Worm (Caenorhabditis elegans) whole organism, early embryonic: ENCODE results near the gene srh-303.

ENCODE experiments used
- B0310.2 ChIP-seq: sonication (generic microtip); optimal IDR thresholded peaks from 2 replicates; lab custom pipeline; 2016; ENCODE audit warnings: mild to moderate bottlenecking, missing genetic modification characterization, missing compliant biosample characterization
- F13C5.2 ChIP-seq: sonication (generic microtip); optimal IDR thresholded peaks from 2 replicates; lab custom pipeline; 2017; ENCODE audit warnings: mild to moderate bottlenecking, missing genetic modification characterization, inconsistent platforms, missing compliant biosample characterization
- aly-1 ChIP-seq: sonication (generic microtip); optimal IDR thresholded peaks from 2 replicates; lab custom pipeline; 2016; ENCODE audit warnings: missing genetic modification characterization, missing compliant biosample characterization
- ama-1 ChIP-seq: fragments of 150-350 bp; optimal IDR thresholded peaks from 2 replicates; lab custom pipeline; 2014
- ceh-13 ChIP-seq: fragments of 200-800 bp; sonication (Bioruptor generic); optimal IDR thresholded peaks from 2 replicates; lab custom pipeline; 2018; ENCODE audit warnings: mild to moderate bottlenecking, missing genetic modification characterization, missing compliant biosample characterization
- ceh-36 ChIP-seq: sonication (generic microtip); optimal IDR thresholded peaks from 2 replicates; lab custom pipeline; 2016; ENCODE audit warnings: missing genetic modification characterization, inconsistent platforms, missing compliant biosample characterization
- ets-7 ChIP-seq: sonication (generic microtip); optimal IDR thresholded peaks from 2 replicates; lab custom pipeline; 2016; ENCODE audit warnings: missing genotype, missing genetic modification characterization, missing compliant biosample characterization
- flt-1 ChIP-seq: fragments of 200-800 bp; sonication (Bioruptor generic); IDR thresholded peaks from 2 replicates; pipeline ENCODE4 v1.3.6; 2022; ENCODE audit warnings: missing genetic modification characterization, missing compliant biosample characterization
- hmg-4 ChIP-seq: fragments of 200-800 bp; sonication (Bioruptor generic); optimal IDR thresholded peaks from 2 replicates; lab custom pipeline; 2018; ENCODE audit warnings: mild to moderate bottlenecking, missing genetic modification characterization, missing compliant biosample characterization
- hnd-1 ChIP-seq: sonication (generic microtip); optimal IDR thresholded peaks from 2 replicates; lab custom pipeline; 2016; ENCODE audit warnings: missing genetic modification characterization, missing compliant biosample characterization
- sea-1 ChIP-seq: fragments of 200-800 bp; sonication (Bioruptor generic); conservative IDR thresholded peaks from 2 replicates; pipeline ENCODE4 v1.3.6; 2022; ENCODE audit warnings: missing genetic modification characterization, missing compliant biosample characterization
- tbx-11 ChIP-seq: fragments of 200-800 bp; sonication (Bioruptor generic); IDR thresholded peaks from 2 replicates; pipeline ENCODE4 v1.3.6; 2022; ENCODE audit warnings: missing genetic modification characterization, missing compliant biosample characterization
- tbx-37 ChIP-seq: fragments of 200-800 bp; sonication (Bioruptor generic); conservative IDR thresholded peaks from 2 replicates; pipeline ENCODE4 v1.3.6; 2022; ENCODE audit warnings: missing genetic modification reagents, missing genetic modification characterization, missing compliant biosample characterization
- tra-4 ChIP-seq: sonication (generic microtip); optimal IDR thresholded peaks from 2 replicates; lab custom pipeline; 2017; ENCODE audit warnings: missing genetic modification characterization, missing compliant biosample characterization

srh-303 gene

DNA sequence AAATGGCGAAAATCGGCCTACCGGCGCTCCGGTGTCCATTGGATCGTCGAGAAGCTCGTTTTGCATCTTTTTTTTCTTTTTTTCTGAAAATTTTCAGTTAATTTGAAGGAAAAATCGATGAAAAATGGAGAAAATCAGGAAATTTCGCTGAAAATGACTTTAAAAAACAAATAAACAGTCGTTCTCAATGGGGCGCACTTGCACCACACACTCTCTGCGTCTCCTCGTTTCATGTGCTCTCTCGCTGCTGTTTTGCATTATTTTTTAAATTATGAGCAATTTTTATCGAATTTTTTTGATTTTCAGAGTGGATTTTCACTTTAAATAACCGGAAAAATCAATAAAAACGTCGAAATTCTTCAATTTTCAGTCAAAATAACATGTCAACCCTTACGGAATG, 39.1 kb downstream of the srh-303 start, which contains the start of gene csn-1:
TSS of gene csn-1 (minus strand) at position 83 of the 400 bp plus-strand sequence.
- no peak for TF ChIP-seq hnd-1 (tag; lab: Kevin White, UChicago)
- no peak for TF ChIP-seq F13C5.2
- no peak for TF ChIP-seq tra-4 (tag; lab: Kevin White, UChicago)
- no peak for TF ChIP-seq aly-1
- no peak for TF ChIP-seq flt-1 (GFP tag; lab: Robert Waterston, UW)
- TF ChIP-seq hmg-4 (GFP tag; lab: Kevin White, UChicago) = no peak
- TF ChIP-seq ama-1 (lab: Kevin White, UChicago) = no peak
- no peak for TF ChIP-seq B0310.2
- TF ChIP-seq tbx-37 (GFP tag; lab: Robert Waterston, UW) = no peak
- no peak for TF ChIP-seq ceh-36 (tag; lab: Kevin White, UChicago)
- no peak for TF ChIP-seq tbx-11 (GFP tag; lab: Robert Waterston, UW)
- no peak for TF ChIP-seq sea-1 (GFP tag; lab: Robert Waterston, UW)
- TF ChIP-seq ceh-13 (GFP tag; lab: Kevin White, UChicago) = no peak
- no peak for TF ChIP-seq ets-7 (tag; lab: Kevin White, UChicago)

DNA sequence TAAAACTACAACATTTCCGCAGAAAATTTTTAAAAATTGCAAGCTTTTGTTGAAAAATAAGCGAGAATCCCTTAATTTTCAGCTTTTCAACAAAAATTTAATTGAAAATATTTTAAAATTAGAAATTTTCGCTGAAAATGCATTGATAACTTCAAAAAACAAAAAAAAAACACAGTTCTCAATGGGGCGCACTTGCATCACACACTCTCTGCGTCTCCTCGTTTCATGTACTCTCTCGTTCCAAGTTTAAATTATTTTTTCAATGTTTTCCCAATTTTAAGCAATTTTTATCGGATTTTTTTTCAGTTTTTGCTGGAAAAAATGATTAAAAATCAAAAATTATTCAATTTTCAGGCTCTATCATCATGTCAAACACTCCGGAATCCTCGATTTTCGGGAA, 39.6 kb downstream of the srh-303 start, which contains the start of gene phf-14:
TSS of gene phf-14 (plus strand) at position 345 of the 400 bp plus-strand sequence.
- TF ChIP-seq tbx-11 (GFP tag; lab: Robert Waterston, UW) = no peak
- TF ChIP-seq F13C5.2 = peak; percentile 43
